Fruit fly (Drosophila melanogaster) whole organism, larva: Measurements from ENCODE around the gene Hexo2.

Experiments used
- noc ChIP-seq: fragments of 200-800 bp; sonication (Bioruptor generic); optimal IDR thresholded peaks from 3 replicates; lab custom pipeline; 2019; ENCODE audit warnings: missing biosample characterization, mild to moderate bottlenecking, missing genetic modification characterization, moderate library complexity

Hexo2 gene

DNA sequence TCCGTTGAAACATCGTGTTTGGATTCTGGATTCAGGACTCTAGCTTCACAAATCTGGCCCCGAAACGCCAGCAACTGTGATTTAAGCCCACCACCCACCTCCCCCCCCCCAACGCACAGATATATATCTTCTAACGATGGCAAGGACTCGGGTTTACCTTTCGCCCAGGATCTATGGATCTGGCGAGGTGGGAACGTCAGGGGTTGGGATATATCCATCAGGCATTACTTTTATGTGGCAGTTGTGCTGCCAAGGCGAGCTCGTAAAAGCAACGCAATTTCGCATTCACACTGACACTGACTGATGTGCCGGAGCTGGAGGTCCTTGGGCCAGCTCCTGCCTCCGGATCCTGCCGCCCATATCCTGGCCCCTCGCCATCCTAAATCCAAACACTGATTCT is 22.9 kb downstream of the Hexo2 start:
- TF ChIP-seq noc (tag; lab: Kevin White, UChicago) = no peak

DNA sequence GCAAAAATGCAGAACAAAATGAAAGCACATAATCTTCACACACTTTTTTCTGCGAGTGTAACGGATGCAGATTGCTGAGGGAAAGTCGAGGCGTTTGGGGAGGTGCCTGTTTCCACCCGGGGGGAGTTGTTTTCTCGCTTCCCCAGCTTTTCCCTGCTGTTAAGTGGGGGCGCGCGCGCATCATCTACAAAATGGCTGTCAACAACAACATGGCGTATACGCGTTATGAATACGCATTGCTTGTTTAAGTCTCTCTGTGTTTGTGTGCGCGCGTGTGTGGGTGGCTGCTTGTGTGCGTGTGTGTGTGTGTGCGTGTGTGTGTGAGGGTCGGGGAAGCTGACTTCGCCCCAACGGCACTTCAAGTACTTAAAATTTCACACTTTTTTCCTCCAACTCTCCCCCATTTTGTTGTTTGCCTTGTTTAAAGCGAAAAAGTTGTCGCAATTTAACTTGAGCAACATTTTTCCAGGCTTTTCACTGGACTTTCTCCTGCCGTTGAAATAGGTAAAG is 34.1 kb downstream of the Hexo2 start:
- no peak for TF ChIP-seq noc (tag; lab: Kevin White, UChicago)

DNA sequence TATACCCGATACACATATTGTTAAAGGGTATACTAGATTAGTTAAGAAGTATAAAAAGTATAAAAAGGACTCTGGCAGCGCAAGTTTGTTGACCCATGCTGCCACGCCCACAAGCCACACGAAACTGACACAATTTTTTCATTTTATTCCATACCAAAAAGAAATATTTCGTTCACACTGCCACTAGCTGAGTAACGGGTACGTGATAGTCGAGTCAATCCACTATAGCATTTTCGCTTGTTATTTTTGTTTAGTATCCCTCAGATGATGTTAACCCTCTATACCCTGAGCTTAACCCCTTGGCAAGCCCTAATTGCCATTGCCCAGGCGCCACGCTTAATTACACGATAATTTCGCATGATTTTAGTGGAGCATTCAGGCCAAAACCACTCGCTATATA is 37.5 kb downstream of the Hexo2 start:
- no peak for TF ChIP-seq noc (tag; lab: Kevin White, UChicago)

DNA sequence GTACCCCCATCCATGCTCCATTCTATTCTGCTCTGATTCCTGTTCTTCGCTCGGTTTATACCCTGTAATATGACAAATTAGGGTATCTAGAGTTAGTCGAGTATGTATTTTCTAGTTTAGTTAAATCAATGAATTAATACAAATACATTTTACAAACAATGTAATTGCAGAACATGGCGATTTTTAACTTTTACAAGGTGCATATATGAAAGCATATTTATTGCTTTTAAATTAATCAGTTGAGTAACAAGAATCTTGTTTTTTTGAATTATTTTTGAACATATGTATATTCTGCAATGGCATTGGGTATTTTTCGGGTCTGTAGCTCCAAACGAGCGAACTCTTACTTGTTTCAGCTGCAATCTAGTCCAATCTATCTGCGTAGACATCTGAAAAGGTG is 38.2 kb downstream of the Hexo2 start:
- TF ChIP-seq noc (tag; lab: Kevin White, UChicago) = no peak

DNA sequence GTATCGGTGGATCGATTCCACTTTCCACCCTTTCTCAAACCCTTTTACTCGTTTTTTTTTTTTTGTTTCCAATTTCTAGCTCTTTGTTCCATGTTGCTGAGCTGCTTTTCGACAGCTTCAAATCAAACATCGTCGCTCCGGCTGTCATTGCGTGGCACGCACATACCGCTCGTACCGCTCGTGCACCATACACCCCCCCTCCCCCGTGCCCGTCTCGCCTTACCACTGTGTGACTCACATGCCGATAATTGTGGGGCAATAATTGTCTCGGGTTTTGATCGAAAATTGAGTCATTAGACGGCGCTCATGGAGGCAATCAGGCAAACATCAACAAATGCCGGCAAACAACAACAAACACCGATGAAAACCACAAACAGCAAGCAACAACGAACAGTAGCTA is 44.3 kb downstream of the Hexo2 start:
- no peak for TF ChIP-seq noc (tag; lab: Kevin White, UChicago)

DNA sequence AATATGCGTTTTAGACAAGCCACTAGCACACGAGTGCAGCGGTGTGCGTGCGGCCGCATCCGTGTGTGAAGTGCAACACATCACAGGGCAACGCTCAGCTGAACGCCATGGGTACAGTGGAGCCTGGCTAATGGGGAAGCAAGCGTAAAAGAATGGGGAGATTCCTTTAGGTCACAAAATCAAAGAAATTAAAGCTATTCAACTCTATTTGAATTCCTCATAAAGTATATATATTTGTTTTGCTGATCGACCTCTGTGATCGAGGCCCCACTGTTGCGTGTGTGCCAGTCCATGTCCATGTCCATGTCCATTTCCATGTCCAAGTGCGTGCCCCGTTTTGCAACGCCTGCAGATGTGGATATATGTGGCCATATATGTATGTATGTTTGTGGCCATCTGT is 45.9 kb downstream of the Hexo2 start:
- TF ChIP-seq noc (tag; lab: Kevin White, UChicago) = no peak

DNA sequence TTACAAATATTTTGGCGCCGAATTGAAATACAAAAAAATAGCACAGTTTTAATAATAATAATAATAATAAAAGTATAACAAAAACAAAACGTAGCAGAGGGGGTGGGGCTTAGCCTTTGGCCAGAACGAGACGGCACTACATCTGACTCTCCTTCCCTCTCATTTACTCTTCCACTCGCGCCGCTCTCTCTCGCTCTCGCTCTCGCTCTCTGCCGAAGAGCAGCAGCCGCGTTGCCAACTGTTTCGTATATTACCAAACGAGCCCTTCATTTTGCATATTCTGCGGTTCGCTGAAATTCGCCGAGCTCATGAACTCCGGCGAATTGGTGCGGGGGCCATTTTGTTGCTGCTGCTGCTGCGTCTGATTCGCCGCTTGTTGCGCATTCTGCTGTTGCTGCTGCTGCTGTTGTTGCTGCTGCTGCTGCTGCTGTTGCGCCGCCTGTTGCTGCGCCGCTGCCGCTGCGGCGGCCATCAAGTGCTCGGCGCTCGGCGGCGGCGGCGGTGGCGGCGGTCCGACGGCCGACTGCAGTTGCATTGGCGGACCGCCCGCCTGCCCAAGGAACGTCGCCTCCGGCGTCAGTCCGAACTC is 48.4 kb downstream of the Hexo2 start:
- TF ChIP-seq noc (tag; lab: Kevin White, UChicago) = no peak
